Worm (Caenorhabditis elegans) whole organism, early embryonic: ENCODE measurements around the gene str-227.
"Not testable (repeated sequence)": the region's sequence is repeated elsewhere in the genome, so short reads cannot be mapped to it uniquely, and the experiment has no call there.

ENCODE experiments used
- B0310.2 ChIP-seq: sonication (generic microtip); optimal IDR thresholded peaks from 2 replicates; lab custom pipeline; 2016; ENCODE audit warnings: mild to moderate bottlenecking, missing genetic modification characterization, missing compliant biosample characterization
- F13C5.2 ChIP-seq: sonication (generic microtip); optimal IDR thresholded peaks from 2 replicates; lab custom pipeline; 2017; ENCODE audit warnings: mild to moderate bottlenecking, missing genetic modification characterization, inconsistent platforms, missing compliant biosample characterization
- aly-1 ChIP-seq: sonication (generic microtip); optimal IDR thresholded peaks from 2 replicates; lab custom pipeline; 2016; ENCODE audit warnings: missing genetic modification characterization, missing compliant biosample characterization
- ama-1 ChIP-seq: fragments of 150-350 bp; optimal IDR thresholded peaks from 2 replicates; lab custom pipeline; 2014
- ceh-13 ChIP-seq: fragments of 200-800 bp; sonication (Bioruptor generic); optimal IDR thresholded peaks from 2 replicates; lab custom pipeline; 2018; ENCODE audit warnings: mild to moderate bottlenecking, missing genetic modification characterization, missing compliant biosample characterization
- ceh-36 ChIP-seq: sonication (generic microtip); optimal IDR thresholded peaks from 2 replicates; lab custom pipeline; 2016; ENCODE audit warnings: missing genetic modification characterization, inconsistent platforms, missing compliant biosample characterization
- ets-7 ChIP-seq: sonication (generic microtip); optimal IDR thresholded peaks from 2 replicates; lab custom pipeline; 2016; ENCODE audit warnings: missing genotype, missing genetic modification characterization, missing compliant biosample characterization
- flt-1 ChIP-seq: fragments of 200-800 bp; sonication (Bioruptor generic); IDR thresholded peaks from 2 replicates; pipeline ENCODE4 v1.3.6; 2022; ENCODE audit warnings: missing genetic modification characterization, missing compliant biosample characterization
- hmbx-1 ChIP-seq: sonication (generic microtip); optimal IDR thresholded peaks from 2 replicates; lab custom pipeline; 2016; ENCODE audit warnings: mild to moderate bottlenecking, missing genetic modification characterization, missing compliant biosample characterization
- hmg-4 ChIP-seq: fragments of 200-800 bp; sonication (Bioruptor generic); optimal IDR thresholded peaks from 2 replicates; lab custom pipeline; 2018; ENCODE audit warnings: mild to moderate bottlenecking, missing genetic modification characterization, missing compliant biosample characterization
- hnd-1 ChIP-seq: sonication (generic microtip); optimal IDR thresholded peaks from 2 replicates; lab custom pipeline; 2016; ENCODE audit warnings: missing genetic modification characterization, missing compliant biosample characterization
- pes-1 ChIP-seq: fragments of 200-800 bp; sonication (Bioruptor generic); IDR thresholded peaks from 2 replicates; pipeline ENCODE4 v1.3.6; 2022; ENCODE audit warnings: missing genetic modification reagents, missing genetic modification characterization, missing compliant biosample characterization
- scrt-1 ChIP-seq: fragments of 200-800 bp; sonication (Bioruptor generic); IDR thresholded peaks from 2 replicates; pipeline ENCODE4 v1.3.6; 2022; ENCODE audit warnings: missing genetic modification characterization, missing compliant biosample characterization
- sea-1 ChIP-seq: fragments of 200-800 bp; sonication (Bioruptor generic); conservative IDR thresholded peaks from 2 replicates; pipeline ENCODE4 v1.3.6; 2022; ENCODE audit warnings: missing genetic modification characterization, missing compliant biosample characterization
- tbx-11 ChIP-seq: fragments of 200-800 bp; sonication (Bioruptor generic); IDR thresholded peaks from 2 replicates; pipeline ENCODE4 v1.3.6; 2022; ENCODE audit warnings: missing genetic modification characterization, missing compliant biosample characterization
- tbx-37 ChIP-seq: fragments of 200-800 bp; sonication (Bioruptor generic); conservative IDR thresholded peaks from 2 replicates; pipeline ENCODE4 v1.3.6; 2022; ENCODE audit warnings: missing genetic modification reagents, missing genetic modification characterization, missing compliant biosample characterization
- tra-4 ChIP-seq: sonication (generic microtip); optimal IDR thresholded peaks from 2 replicates; lab custom pipeline; 2017; ENCODE audit warnings: missing genetic modification characterization, missing compliant biosample characterization

str-227 gene

DNA sequence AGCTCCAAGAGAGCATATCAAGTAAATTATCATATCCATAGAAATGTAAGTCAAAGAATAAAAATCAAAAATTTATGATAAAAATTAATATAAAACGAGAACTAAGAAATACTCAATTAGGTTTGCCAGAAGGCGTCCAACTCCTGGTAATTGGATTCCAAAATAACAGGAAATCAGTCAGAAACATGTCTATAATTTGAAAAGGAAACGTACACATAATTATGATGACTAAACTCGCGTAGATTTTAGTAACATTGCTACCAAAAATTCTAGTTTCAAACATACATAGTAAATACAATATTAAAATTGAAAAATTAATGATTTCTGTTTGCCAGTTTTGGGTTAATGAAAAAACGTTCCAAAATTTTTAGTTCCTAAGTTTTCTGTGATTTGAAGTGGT, 33.3 kb upstream of the str-227 start, which contains the start of gene srbc-33:
Gene srbc-33, minus strand, starts transcription at position 101 of the 400 bp plus-strand sequence.
- TF ChIP-seq ama-1 (lab: Kevin White, UChicago) (no peak), tbx-11 (GFP tag; lab: Robert Waterston, UW) (no peak), ceh-36 (tag; lab: Kevin White, UChicago) (no peak), aly-1 (tag; lab: Kevin White, UChicago) (no peak), F13C5.2 (tag; lab: Kevin White, UChicago) (no peak), ceh-13 (GFP tag; lab: Kevin White, UChicago) (no peak), tbx-37 (GFP tag; lab: Robert Waterston, UW) (no peak), sea-1 (GFP tag; lab: Robert Waterston, UW) (no peak), scrt-1 (no peak), ets-7 (tag; lab: Kevin White, UChicago) (no peak), hmg-4 (GFP tag; lab: Kevin White, UChicago) (no peak), hnd-1 (tag; lab: Kevin White, UChicago) (no peak), flt-1 (GFP tag; lab: Robert Waterston, UW) (no peak), hmbx-1 (no peak), tra-4 (tag; lab: Kevin White, UChicago) (no peak), pes-1 (GFP tag; lab: Robert Waterston, UW) (no peak), B0310.2 (tag; lab: Kevin White, UChicago) (no peak)

DNA sequence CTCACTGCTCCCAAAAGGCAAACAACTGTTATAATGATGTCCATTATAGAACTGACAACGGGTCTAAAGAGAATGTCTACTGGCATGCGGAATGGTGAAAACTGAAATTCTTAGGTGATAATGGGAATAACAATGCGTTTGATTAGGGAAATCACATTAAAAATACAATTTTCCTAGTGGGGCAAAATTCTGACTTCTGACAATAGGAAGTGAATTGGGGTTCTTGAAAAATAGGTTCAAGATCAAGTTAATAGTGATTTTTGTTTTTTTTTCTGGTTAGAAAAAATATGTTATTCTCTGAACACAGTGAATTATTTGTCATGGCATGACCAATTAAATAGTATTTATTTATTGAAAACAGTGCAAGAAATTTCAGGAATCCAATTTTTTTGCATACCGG, 31.1 kb upstream of the str-227 start, which contains the start of gene srbc-32:
Gene srbc-32, minus strand, starts transcription at position 101 of the 400 bp plus-strand sequence.
- TF ChIP-seq tbx-37 (GFP tag; lab: Robert Waterston, UW) (no peak), sea-1 (GFP tag; lab: Robert Waterston, UW) (no peak), tbx-11 (GFP tag; lab: Robert Waterston, UW) (no peak)

DNA sequence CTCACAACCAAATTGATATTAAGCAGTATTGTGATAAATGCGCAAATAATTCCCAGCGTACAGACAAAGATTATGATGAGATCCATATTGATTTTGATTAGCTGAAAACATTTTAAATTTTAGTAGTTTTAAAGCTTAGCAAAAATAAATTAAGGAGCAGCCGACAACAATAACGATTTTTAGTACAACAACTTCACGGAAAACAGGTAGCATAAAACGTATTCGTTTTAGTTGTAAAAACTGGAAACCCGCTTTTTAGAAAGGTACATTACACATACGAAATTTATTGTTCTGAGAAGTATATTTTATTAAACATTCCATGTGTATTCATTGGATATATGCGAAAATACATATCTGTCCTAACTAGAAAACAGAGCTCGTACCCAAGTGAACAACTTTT, 27.6 kb upstream of the str-227 start, which contains the start of gene srbc-36:
Gene srbc-36, minus strand, starts transcription at position 101 of the 400 bp plus-strand sequence.
- no peak for TF ChIP-seq hmbx-1
- no peak for TF ChIP-seq tra-4 (tag; lab: Kevin White, UChicago)
- no peak for TF ChIP-seq pes-1 (GFP tag; lab: Robert Waterston, UW)
- TF ChIP-seq ceh-13 (GFP tag; lab: Kevin White, UChicago): no peak
- no peak for TF ChIP-seq scrt-1
- TF ChIP-seq sea-1 (GFP tag; lab: Robert Waterston, UW): no peak
- TF ChIP-seq flt-1 (GFP tag; lab: Robert Waterston, UW): no peak
- no peak for TF ChIP-seq hmg-4 (GFP tag; lab: Kevin White, UChicago)
- no peak for TF ChIP-seq hnd-1 (tag; lab: Kevin White, UChicago)
- no peak for TF ChIP-seq ets-7 (tag; lab: Kevin White, UChicago)
- TF ChIP-seq B0310.2 (tag; lab: Kevin White, UChicago): no peak
- no peak for TF ChIP-seq F13C5.2 (tag; lab: Kevin White, UChicago)
- TF ChIP-seq tbx-37 (GFP tag; lab: Robert Waterston, UW): no peak
- TF ChIP-seq tbx-11 (GFP tag; lab: Robert Waterston, UW): no peak
- no peak for TF ChIP-seq aly-1 (tag; lab: Kevin White, UChicago)
- TF ChIP-seq ceh-36 (tag; lab: Kevin White, UChicago): no peak
- TF ChIP-seq ama-1 (lab: Kevin White, UChicago): no peak

DNA sequence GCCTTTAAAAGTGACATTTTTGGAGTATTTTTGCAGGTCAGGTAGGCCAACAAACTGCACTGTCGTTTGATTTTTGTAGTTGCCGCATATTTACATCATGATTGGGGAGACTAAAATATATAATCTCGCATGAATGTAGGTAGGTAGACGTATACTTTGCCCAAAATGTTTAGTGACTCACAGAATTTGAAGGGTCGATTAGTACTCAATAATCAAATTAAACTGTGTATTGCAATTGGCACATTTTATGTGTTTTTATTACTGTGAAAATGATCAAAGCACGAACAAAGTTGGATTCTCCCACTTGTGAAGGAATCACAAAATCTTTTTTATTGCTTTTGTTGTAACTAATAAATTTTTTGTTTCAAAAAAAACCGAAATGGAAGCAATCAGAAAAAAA, 21.1 kb upstream of the str-227 start, which contains the start of gene C07G3.15:
Gene C07G3.15, minus strand, starts transcription at position 101 of the 400 bp plus-strand sequence.
- no peak for TF ChIP-seq ceh-13 (GFP tag; lab: Kevin White, UChicago)
- no peak for TF ChIP-seq ama-1 (lab: Kevin White, UChicago)
- TF ChIP-seq B0310.2 (tag; lab: Kevin White, UChicago): no peak
- TF ChIP-seq ets-7 (tag; lab: Kevin White, UChicago): no peak
- no peak for TF ChIP-seq hnd-1 (tag; lab: Kevin White, UChicago)

DNA sequence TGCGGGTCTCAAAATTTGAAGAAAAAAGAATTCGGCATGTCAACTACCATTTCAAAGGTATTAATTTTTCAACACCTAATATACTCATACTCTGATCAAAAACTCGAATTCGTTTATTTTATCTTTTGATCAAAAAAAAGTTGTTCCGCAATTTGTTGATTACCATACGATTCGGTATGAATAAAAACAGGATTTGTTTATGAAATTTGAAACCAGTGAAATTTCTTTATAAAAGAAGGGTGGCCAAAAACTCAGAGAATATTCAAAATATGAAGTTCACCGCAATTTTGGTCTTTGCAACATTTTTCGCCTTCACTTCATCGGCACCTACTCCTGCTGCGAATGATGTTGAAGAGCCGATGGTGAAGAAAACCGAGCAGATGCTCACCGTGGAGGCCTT, 16.0 kb upstream of the str-227 start, which contains the start of the genes C07G3.8 and C07G3.10:
Gene C07G3.8, minus strand, starts transcription at position 101 of the 400 bp plus-strand sequence.
Gene C07G3.10, plus strand, starts transcription at position 270 of the 400 bp plus-strand sequence.
- TF ChIP-seq scrt-1: no peak
- TF ChIP-seq tbx-11 (GFP tag; lab: Robert Waterston, UW): no peak
- TF ChIP-seq ceh-13 (GFP tag; lab: Kevin White, UChicago): no peak

DNA sequence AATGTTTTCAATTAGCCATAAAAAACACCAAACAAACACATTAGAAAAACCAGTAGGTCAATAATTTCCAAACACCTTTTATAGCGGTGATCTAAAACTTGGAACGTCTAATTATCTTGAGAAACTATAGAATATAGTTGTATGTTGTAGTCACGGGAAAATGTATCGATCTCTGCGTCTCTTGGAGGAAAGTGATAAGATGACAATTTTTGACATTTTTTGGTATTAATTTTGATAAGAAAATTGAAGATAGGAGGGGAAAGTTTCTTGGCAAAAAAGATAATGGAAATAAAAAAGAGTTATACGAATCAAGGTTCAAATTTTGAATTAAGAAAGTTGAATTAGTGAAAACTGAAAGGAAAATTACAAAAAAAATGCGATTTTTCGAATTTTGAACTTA, 12.2 kb upstream of the str-227 start:
- TF ChIP-seq ama-1 (lab: Kevin White, UChicago) (no peak), hmg-4 (GFP tag; lab: Kevin White, UChicago) (no peak), tbx-37 (GFP tag; lab: Robert Waterston, UW) (no peak), B0310.2 (tag; lab: Kevin White, UChicago) (no peak), ceh-13 (GFP tag; lab: Kevin White, UChicago) (no peak), scrt-1 (no peak), tra-4 (tag; lab: Kevin White, UChicago) (no peak), pes-1 (GFP tag; lab: Robert Waterston, UW) (no peak), sea-1 (GFP tag; lab: Robert Waterston, UW) (no peak), hnd-1 (tag; lab: Kevin White, UChicago) (no peak), hmbx-1 (no peak), ceh-36 (tag; lab: Kevin White, UChicago) (no peak), ets-7 (tag; lab: Kevin White, UChicago) (no peak), flt-1 (GFP tag; lab: Robert Waterston, UW) (no peak), tbx-11 (GFP tag; lab: Robert Waterston, UW) (no peak), F13C5.2 (tag; lab: Kevin White, UChicago) (no peak), aly-1 (tag; lab: Kevin White, UChicago) (no peak)

DNA sequence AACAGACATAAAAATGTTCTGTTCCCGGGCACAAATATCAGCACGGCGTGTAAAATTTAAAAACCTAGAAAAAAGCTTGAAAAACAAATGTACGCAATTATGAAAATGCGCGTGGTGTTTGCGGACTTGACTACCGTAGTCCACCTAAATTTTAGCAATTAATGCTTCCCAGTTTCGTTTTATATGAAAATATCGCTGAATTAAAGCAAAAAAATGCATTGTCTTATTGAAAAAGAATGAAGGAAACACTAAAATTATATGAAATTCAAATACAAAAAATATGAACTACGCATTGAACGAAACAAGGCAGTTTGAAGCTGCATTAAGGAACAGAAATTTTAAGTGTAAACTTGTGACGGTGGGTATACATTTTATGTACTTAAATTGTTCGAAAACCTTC, 11.7 kb upstream of the str-227 start, which contains the start of gene ugt-64:
Gene ugt-64, minus strand, starts transcription at position 101 of the 400 bp plus-strand sequence.
- not testable (repeated sequence) for TF ChIP-seq F13C5.2, hnd-1, aly-1 (tag; lab: Kevin White, UChicago)
